Worm (Caenorhabditis elegans) whole organism, L1 larva: Measurements from ENCODE around the gene srab-26.

Source experiments
- aha-1 ChIP-seq: fragments of 150-350 bp; optimal IDR thresholded peaks from 2 replicates; lab custom pipeline; 2014; ENCODE audit warnings: missing biosample characterization, missing genetic modification characterization
- ama-1 ChIP-seq: fragments of 150-350 bp; optimal IDR thresholded peaks from 2 replicates; lab custom pipeline; 2014
- egl-27 ChIP-seq, 2 experiments: fragments of 150-350 bp in 1 of 2; sonication (generic microtip); optimal IDR thresholded peaks; 3 replicates each; lab custom pipeline; 2017 to 2018; ENCODE audit warnings: missing biosample characterization in 2 of 2, missing genetic modification characterization in 2 of 2, missing genetic modification reagents in 2 of 2
- elt-2 ChIP-seq: sonication (generic microtip); optimal IDR thresholded peaks from 2 replicates; lab custom pipeline; 2016; ENCODE audit warnings: missing genetic modification characterization, mild to moderate bottlenecking, inconsistent platforms, missing compliant biosample characterization, missing genetic modification reagents
- lin-13 ChIP-seq: fragments of 150-350 bp; optimal IDR thresholded peaks from 2 replicates; lab custom pipeline; 2014; ENCODE audit warnings: missing biosample characterization, missing genetic modification reagents, missing genetic modification characterization
- snpc-4 ChIP-seq: fragments of 150-350 bp; optimal IDR thresholded peaks from 2 replicates; lab custom pipeline; 2014; ENCODE audit warnings: missing biosample characterization, missing genetic modification characterization
- sox-4 ChIP-seq: sonication (generic microtip); optimal IDR thresholded peaks from 2 replicates; lab custom pipeline; 2016; ENCODE audit warnings: missing genetic modification characterization, missing compliant biosample characterization
- tbx-2 ChIP-seq: sonication (generic microtip); optimal IDR thresholded peaks from 2 replicates; lab custom pipeline; 2016; ENCODE audit warnings: missing genetic modification characterization, missing compliant biosample characterization

- TF ChIP-seq aha-1 (tag; lab: Kevin White, UChicago): no peak
- no peak for TF ChIP-seq tbx-2 (tag; lab: Kevin White, UChicago)
- no peak for TF ChIP-seq egl-27 (tag; optimal IDR thresholded peaks at IDR 0.05; lab: Kevin White, UChicago)
- TF ChIP-seq elt-2 (tag; lab: Kevin White, UChicago): no peak
- TF ChIP-seq sox-4 (tag; lab: Kevin White, UChicago): no peak
- TF ChIP-seq snpc-4 (tag; lab: Kevin White, UChicago): no peak
- TF ChIP-seq ama-1: no peak
- no peak for TF ChIP-seq lin-13 (GFP tag; lab: Kevin White, UChicago)
Observed at ce11 chrV:9927381-9927780, 48.1 kb upstream of the srab-26 start.
